Fruit fly (Drosophila melanogaster): ENCODE measurements around the gene Snoo.

The Snoo gene

DNA sequence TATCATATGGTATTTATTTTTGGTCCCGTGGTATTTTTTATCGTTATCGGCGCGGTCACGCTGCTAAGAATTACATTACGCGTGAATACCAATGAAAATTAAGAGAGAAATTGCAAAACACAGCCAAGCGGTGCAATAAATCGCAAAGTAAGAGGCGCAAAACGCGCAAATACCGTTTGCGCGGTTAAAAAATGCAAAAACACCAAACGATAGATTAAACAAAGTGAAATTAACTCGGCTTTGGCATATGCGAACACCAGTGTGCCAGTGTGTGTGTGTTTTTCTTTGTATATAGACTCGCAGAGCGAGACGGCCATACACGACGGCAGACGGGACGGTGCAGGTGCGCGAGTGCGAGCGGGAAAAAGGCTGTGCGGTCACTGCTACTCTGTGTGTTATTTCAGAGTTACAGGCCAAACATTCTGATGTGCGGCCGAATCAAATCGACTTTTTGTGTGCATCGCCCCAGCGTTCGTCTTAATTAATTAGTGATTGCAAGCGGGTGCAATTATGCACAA is 46.8 kb upstream of the Snoo start, which contains the start of gene Cka (continued):
- TF ChIP-seq CG12299 (tag; optimal IDR thresholded peaks at IDR 0.05) (no peak), CG16815 (GFP tag; optimal IDR thresholded peaks at IDR 0.05) (no peak), Mrtf (GFP tag; IDR thresholded peaks at IDR 0.05) (no peak), repo (GFP tag; optimal IDR thresholded peaks at IDR 0.05) (no peak), disco-r (GFP tag; optimal IDR thresholded peaks at IDR 0.05) (no peak), crp (GFP tag; optimal IDR thresholded peaks at IDR 0.05) (no peak), Myb (GFP tag; optimal IDR thresholded peaks at IDR 0.05) (no peak), tll (GFP tag; optimal IDR thresholded peaks at IDR 0.05) (peak in 1 of 2 experiments; percentile 75), HmgD (GFP tag; optimal IDR thresholded peaks at IDR 0.05) (no peak), B-H1 (GFP tag; IDR thresholded peaks at IDR 0.05) (no peak), Side (GFP tag; optimal IDR thresholded peaks at IDR 0.05) (no peak), Lim3 (GFP tag; IDR thresholded peaks at IDR 0.05) (no peak), CG7271 (tag; optimal IDR thresholded peaks at IDR 0.05) (no peak), CG10543 (GFP tag; optimal IDR thresholded peaks at IDR 0.05) (peak; percentile 71), Doc3 (GFP tag; IDR thresholded peaks at IDR 0.05; ENCODE audit: partially characterized antibody) (no peak), org-1 (GFP tag; optimal IDR thresholded peaks at IDR 0.05) (no peak), gcm (GFP tag; optimal IDR thresholded peaks at IDR 0.05) (peak; percentile 44), CG10565 (GFP tag; optimal IDR thresholded peaks at IDR 0.05) (no peak), slp2 (GFP tag; optimal IDR thresholded peaks at IDR 0.05) (no peak), seq (GFP tag; IDR thresholded peaks at IDR 0.05) (no peak), sens (GFP tag) (peak; percentile 41), CG17361 (GFP tag; IDR thresholded peaks at IDR 0.05) (no peak), Oaz (GFP tag; IDR thresholded peaks at IDR 0.05) (no peak), CG6654 (GFP tag; optimal IDR thresholded peaks at IDR 0.05) (no peak), maf-S (GFP tag; optimal IDR thresholded peaks at IDR 0.05) (no peak), CG17829 (tag; optimal IDR thresholded peaks at IDR 0.05) (peak; percentile 17), dysf (GFP tag; IDR thresholded peaks at IDR 0.05) (no peak), CG11723 (GFP tag; optimal IDR thresholded peaks at IDR 0.05) (no peak), gcm2 (GFP tag; optimal IDR thresholded peaks at IDR 0.05) (no peak), CG8765 (GFP tag; IDR thresholded peaks at IDR 0.05) (no peak), Stat92E (GFP tag; optimal IDR thresholded peaks at IDR 0.05) (no peak), CG4820 (GFP tag; optimal IDR thresholded peaks at IDR 0.05) (no peak), CG9215 (GFP tag; IDR thresholded peaks at IDR 0.05) (no peak), MBD-R2 (GFP tag; IDR thresholded peaks at IDR 0.05) (peak; percentile 54; the same call in 1 of the 2 replicates), hb (GFP tag; IDR thresholded peaks at IDR 0.05; ENCODE audit: partially characterized antibody) (no peak), CG11504 (tag; optimal IDR thresholded peaks at IDR 0.05) (no peak), croc (GFP tag; conservative IDR thresholded peaks at IDR 0.05) (no peak), Neu2 (GFP tag; optimal IDR thresholded peaks at IDR 0.05; ENCODE audit: borderline replicate concordance) (no peak), Xbp1 (GFP tag; optimal IDR thresholded peaks at IDR 0.05) (no peak), mld (GFP tag; IDR thresholded peaks at IDR 0.05; ENCODE audit: partially characterized antibody) (no peak), CG8281 (tag; optimal IDR thresholded peaks at IDR 0.05) (no peak), sqz (GFP tag; optimal IDR thresholded peaks at IDR 0.05) (peak; percentile 47), CG15514 (GFP tag; optimal IDR thresholded peaks at IDR 0.05) (peak; percentile 12), sd (tag; optimal IDR thresholded peaks at IDR 0.05) (peak; percentile 68), CG5180 (GFP tag; optimal IDR thresholded peaks at IDR 0.05) (no peak), CG3065 (GFP tag; optimal IDR thresholded peaks at IDR 0.05) (no peak), CG15073 (GFP tag; optimal IDR thresholded peaks at IDR 0.05) (no peak), CG16813 (GFP tag; IDR thresholded peaks at IDR 0.05; ENCODE audit: partially characterized antibody) (no peak), cato (GFP tag; optimal IDR thresholded peaks at IDR 0.05; ENCODE audit: borderline replicate concordance) (no peak), bcd (GFP tag; optimal IDR thresholded peaks at IDR 0.05) (no peak)

Data from whole organism, embryonic.